Fruit fly (Drosophila melanogaster): Measurements from ENCODE around the gene CG7271.

The CG7271 gene

dm6 chr3L:18617893-18618577 lies 29.5 kb downstream of the CG7271 start, which contains the start of the genes CG13380 and CG4174 (continued):
- TF ChIP-seq CG2889 (GFP tag; IDR thresholded peaks at IDR 0.05), result no peak
- TF ChIP-seq CG12236 (GFP tag; optimal IDR thresholded peaks at IDR 0.05), result no peak
- no peak for TF ChIP-seq NfI (GFP tag; optimal IDR thresholded peaks at IDR 0.05)
- no peak for TF ChIP-seq kah (GFP tag; optimal IDR thresholded peaks at IDR 0.05)
- TF ChIP-seq chinmo (GFP tag; IDR thresholded peaks at IDR 0.05; ENCODE audit: partially characterized antibody), result peak; percentile 46; the same call in 2 of the 4 replicates
- TF ChIP-seq CG34376 (GFP tag; optimal IDR thresholded peaks at IDR 0.05), result no peak
- peak; percentile 52; the same call in 1 of the 2 replicates for TF ChIP-seq unc-4 (GFP tag; IDR thresholded peaks at IDR 0.05; ENCODE audit: partially characterized antibody)
- no peak for TF ChIP-seq CG7372 (GFP tag; IDR thresholded peaks at IDR 0.05)
- TF ChIP-seq vnd (GFP tag; IDR thresholded peaks at IDR 0.05; ENCODE audit: partially characterized antibody), result peak; percentile 79
- no peak for TF ChIP-seq da (GFP tag; optimal IDR thresholded peaks at IDR 0.05)
- no peak for TF ChIP-seq az2 (GFP tag; optimal IDR thresholded peaks at IDR 0.05)
- TF ChIP-seq Dfd (GFP tag; optimal IDR thresholded peaks at IDR 0.05), result no peak
- TF ChIP-seq CG32767 (GFP tag; IDR thresholded peaks at IDR 0.05), result no peak
- no peak for TF ChIP-seq CG8359 (GFP tag; optimal IDR thresholded peaks at IDR 0.05; ENCODE audit: borderline replicate concordance)
- TF ChIP-seq CG31365 (tag; optimal IDR thresholded peaks at IDR 0.05), result peak; percentile 48
- no peak for TF ChIP-seq CG7271 (tag; optimal IDR thresholded peaks at IDR 0.05)
- peak; percentile 20 for TF ChIP-seq CG10267 (tag; optimal IDR thresholded peaks at IDR 0.05)
- TF ChIP-seq CG7928 (GFP tag; optimal IDR thresholded peaks at IDR 0.05), result no peak
- TF ChIP-seq dan (GFP tag; IDR thresholded peaks at IDR 0.05), result no peak
- TF ChIP-seq Ada2b (GFP tag; IDR thresholded peaks at IDR 0.05), result no peak
- TF ChIP-seq oc (tag; optimal IDR thresholded peaks at IDR 0.05), result no peak
- no peak for TF ChIP-seq C15 (GFP tag; IDR thresholded peaks at IDR 0.05)
- TF ChIP-seq nau (GFP tag; optimal IDR thresholded peaks at IDR 0.05), result no peak
- no peak for TF ChIP-seq Ets65A (GFP tag)
- no peak for TF ChIP-seq Aef1 (GFP tag; IDR thresholded peaks at IDR 0.05)
- TF ChIP-seq cwo (GFP tag; optimal IDR thresholded peaks at IDR 0.05), result no peak
- peak; percentile 81 for TF ChIP-seq sens (GFP tag)
- no peak for TF ChIP-seq GATAe (GFP tag; conservative IDR thresholded peaks at IDR 0.05)
- no peak for TF ChIP-seq pb (GFP tag; optimal IDR thresholded peaks at IDR 0.05)
- no peak for TF ChIP-seq Hr3 (GFP tag; optimal IDR thresholded peaks at IDR 0.05)
- TF ChIP-seq Poxn (GFP tag; IDR thresholded peaks at IDR 0.05), result no peak
- no peak for TF ChIP-seq Hmx (GFP tag; optimal IDR thresholded peaks at IDR 0.05)
- no peak for TF ChIP-seq CG12299 (tag; optimal IDR thresholded peaks at IDR 0.05)
- TF ChIP-seq CG4424 (GFP tag; optimal IDR thresholded peaks at IDR 0.05), result no peak
- TF ChIP-seq CG4328 (GFP tag; optimal IDR thresholded peaks at IDR 0.05), result no peak
- TF ChIP-seq zf30C (GFP tag; optimal IDR thresholded peaks at IDR 0.05), result no peak
- no peak for TF ChIP-seq Dip3 (GFP tag; optimal IDR thresholded peaks at IDR 0.05)
- no peak for TF ChIP-seq Myb (GFP tag; optimal IDR thresholded peaks at IDR 0.05)
- peak in 1 of 2 experiments; percentile 96 for TF ChIP-seq insv (GFP tag; optimal IDR thresholded peaks at IDR 0.05)
- no peak for TF ChIP-seq CG12391 (tag; optimal IDR thresholded peaks at IDR 0.05)
- TF ChIP-seq CG4854 (GFP tag; optimal IDR thresholded peaks at IDR 0.05), result no peak
- no peak for TF ChIP-seq CG8478 (optimal IDR thresholded peaks at IDR 0.05)
- TF ChIP-seq MBD-R2 (GFP tag; IDR thresholded peaks at IDR 0.05), result no peak
- no peak for TF ChIP-seq Pdp1 (GFP tag; optimal IDR thresholded peaks at IDR 0.05)
- peak; percentile 2 for TF ChIP-seq CG6254 (GFP tag; optimal IDR thresholded peaks at IDR 0.05)
- TF ChIP-seq Side (GFP tag; optimal IDR thresholded peaks at IDR 0.05), result no peak
- no peak for TF ChIP-seq ind (GFP tag; optimal IDR thresholded peaks at IDR 0.05)
- TF ChIP-seq Hr78 (GFP tag; optimal IDR thresholded peaks at IDR 0.05), result no peak
- no peak for TF ChIP-seq Atf3 (GFP tag; optimal IDR thresholded peaks at IDR 0.05)
- no peak for TF ChIP-seq CG3407 (GFP tag; optimal IDR thresholded peaks at IDR 0.05)
- peak; percentile 3 for TF ChIP-seq phol (tag; optimal IDR thresholded peaks at IDR 0.05)
